Worm (Caenorhabditis elegans): ENCODE measurements around the gene lntl-1.

Gene lntl-1

ce11 chrIV:5761211-5761907 lies 45.5 kb downstream of the lntl-1 start:
- TF ChIP-seq unc-62 (GFP tag; optimal IDR thresholded peaks at IDR 0.05) = no peak

- TF ChIP-seq unc-62 (GFP tag; optimal IDR thresholded peaks at IDR 0.05) = no peak
Measured at ce11 chrIV:5760656-5761055, 46.2 kb downstream of the lntl-1 start.

ce11 chrIV:5758695-5759094 lies 48.2 kb downstream of the lntl-1 start:
- no peak for TF ChIP-seq unc-62 (GFP tag; optimal IDR thresholded peaks at IDR 0.05)

- no peak for TF ChIP-seq unc-62 (GFP tag; optimal IDR thresholded peaks at IDR 0.05)
Measured at ce11 chrIV:5757762-5758161, 49.1 kb downstream of the lntl-1 start, which contains the start of gene nhr-46. TSS of gene nhr-46 (minus strand) at chrIV:5757862.

ce11 chrIV:5755922-5756321 lies 51.0 kb downstream of the lntl-1 start:
- no peak for TF ChIP-seq unc-62 (GFP tag; optimal IDR thresholded peaks at IDR 0.05)

- TF ChIP-seq unc-62 (GFP tag; optimal IDR thresholded peaks at IDR 0.05) = no peak
Measured at ce11 chrIV:5754821-5755220, 52.1 kb downstream of the lntl-1 start.

ce11 chrIV:5753954-5754543 lies 52.8 kb downstream of the lntl-1 start:
- no peak for TF ChIP-seq unc-62 (GFP tag; optimal IDR thresholded peaks at IDR 0.05)

ce11 chrIV:5753253-5753652 lies 53.6 kb downstream of the lntl-1 start:
- no peak for TF ChIP-seq unc-62 (GFP tag; optimal IDR thresholded peaks at IDR 0.05)

DNA sequence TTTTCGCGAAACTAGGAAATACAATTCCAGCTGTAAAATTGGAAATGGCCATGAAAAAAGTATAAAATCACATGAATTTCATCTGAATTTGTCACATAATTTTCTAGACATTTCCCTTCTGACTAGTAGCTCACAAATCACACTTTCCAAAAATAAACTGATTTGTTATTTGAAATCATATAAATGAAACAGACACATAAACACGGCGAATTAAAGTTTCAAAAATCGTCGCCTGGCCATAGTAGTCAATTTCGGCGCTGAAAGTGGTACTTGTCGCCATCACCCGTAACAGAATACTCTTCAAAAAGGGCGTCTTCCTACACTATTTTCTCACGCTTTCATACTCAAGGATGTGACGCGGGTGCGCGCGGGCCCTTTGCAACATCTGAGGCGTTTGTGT lies 54.2 kb downstream of the lntl-1 start:
- TF ChIP-seq unc-62 (GFP tag; optimal IDR thresholded peaks at IDR 0.05) = no peak

ce11 chrIV:5751997-5752396 lies 54.9 kb downstream of the lntl-1 start:
- no peak for TF ChIP-seq unc-62 (GFP tag; optimal IDR thresholded peaks at IDR 0.05)

All from whole organism, dauer.